Worm (Caenorhabditis elegans) whole organism, L1 larva: ENCODE data around the gene fipr-18.
A peak's percentile ranks its signal among the peaks of the same experiment; 100 is the strongest.

Experiments used
- C04F5.9 ChIP-seq: sonication (generic microtip); optimal IDR thresholded peaks from 2 replicates; lab custom pipeline; 2016; ENCODE audit warnings: missing genetic modification characterization, missing compliant biosample characterization
- C16A3.4 ChIP-seq: fragments of 150-350 bp; optimal IDR thresholded peaks from 2 replicates; lab custom pipeline; 2014; ENCODE audit warnings: missing biosample characterization, missing genetic modification characterization
- F16B12.6 ChIP-seq: fragments of 150-350 bp; optimal IDR thresholded peaks from 2 replicates; lab custom pipeline; 2014; ENCODE audit warnings: missing biosample characterization, missing genetic modification characterization
- ama-1 ChIP-seq: fragments of 150-350 bp; optimal IDR thresholded peaks from 2 replicates; lab custom pipeline; 2014
- blmp-1 ChIP-seq: fragments of 150-350 bp; optimal IDR thresholded peaks from 2 replicates; lab custom pipeline; 2014; ENCODE audit warnings: missing biosample characterization, missing genetic modification characterization
- ceh-8 ChIP-seq: fragments of 200-800 bp; sonication (Bioruptor generic); optimal IDR thresholded peaks from 2 replicates; lab custom pipeline; 2018; ENCODE audit warnings: mild to moderate bottlenecking, missing genetic modification characterization, moderate library complexity, missing compliant biosample characterization
- ceh-82 ChIP-seq, 3 experiments: fragments of 150-350 bp in 1 of 3; sonication (generic microtip) in 2 of 3; optimal IDR thresholded peaks; 2 replicates each; lab custom pipeline; 2014 to 2017; ENCODE audit warnings: missing biosample characterization in 3 of 3, missing genetic modification characterization in 3 of 3
- ceh-88 ChIP-seq: fragments of 200-800 bp; sonication (Bioruptor generic); IDR thresholded peaks from 2 replicates; pipeline ENCODE4 v1.3.6; 2022; ENCODE audit warnings: missing genetic modification characterization, missing compliant biosample characterization
- dpl-1 ChIP-seq, 3 experiments: fragments of 150-350 bp in 2 of 3; sonication (generic microtip) in 1 of 3; optimal IDR thresholded peaks; 2 replicates each; lab custom pipeline; 2014 to 2017; ENCODE audit warnings: missing biosample characterization in 3 of 3, missing genetic modification characterization in 3 of 3, missing genetic modification reagents in 3 of 3
- efl-1 ChIP-seq, 4 experiments: fragments of 150-350 bp; optimal IDR thresholded peaks in 3 of 4; peaks in 1 of 4; 1 replicate in 1 of 4; 2 replicates in 3 of 4; lab custom pipeline; 2014; ENCODE audit warnings: missing biosample characterization in 2 of 4, missing genetic modification characterization in 2 of 4, missing genetic modification reagents in 2 of 4
- efl-3 ChIP-seq: fragments of 200-800 bp; sonication (Bioruptor generic); optimal IDR thresholded peaks from 2 replicates; lab custom pipeline; 2018; ENCODE audit warnings: mild to moderate bottlenecking, missing genetic modification characterization, missing compliant biosample characterization
- egl-27 ChIP-seq, 2 experiments: fragments of 150-350 bp in 1 of 2; sonication (generic microtip); optimal IDR thresholded peaks; 3 replicates each; lab custom pipeline; 2017 to 2018; ENCODE audit warnings: missing biosample characterization in 2 of 2, missing genetic modification characterization in 2 of 2, missing genetic modification reagents in 2 of 2
- elt-2 ChIP-seq: sonication (generic microtip); optimal IDR thresholded peaks from 2 replicates; lab custom pipeline; 2016; ENCODE audit warnings: missing genetic modification characterization, mild to moderate bottlenecking, inconsistent platforms, missing compliant biosample characterization, missing genetic modification reagents
- elt-3 ChIP-seq, 6 experiments: fragments of 150-350 bp in 1 of 6; sonication (generic microtip); optimal IDR thresholded peaks; 2 replicates each; lab custom pipeline; 2017 to 2018; ENCODE audit warnings: missing biosample characterization in 6 of 6, missing genetic modification characterization in 6 of 6, inconsistent platforms in 1 of 6
- fkh-10 ChIP-seq: sonication (generic microtip); optimal IDR thresholded peaks from 2 replicates; lab custom pipeline; 2017; ENCODE audit warnings: missing biosample characterization, missing genetic modification reagents, missing genetic modification characterization
- fkh-8 ChIP-seq: sonication (generic microtip); optimal IDR thresholded peaks from 2 replicates; lab custom pipeline; 2016; ENCODE audit warnings: mild to moderate bottlenecking, missing genetic modification characterization, missing compliant biosample characterization
- fos-1 ChIP-seq: fragments of 150-350 bp; optimal IDR thresholded peaks from 2 replicates; lab custom pipeline; 2014; ENCODE audit warnings: missing biosample characterization, missing genetic modification characterization
- grh-1 ChIP-seq: fragments of 200-800 bp; sonication (Bioruptor generic); IDR thresholded peaks from 2 replicates; pipeline ENCODE4 v1.3.6; 2022; ENCODE audit warnings: missing genetic modification reagents, missing genetic modification characterization, missing compliant biosample characterization
- hlh-4 ChIP-seq: sonication (generic microtip); optimal IDR thresholded peaks from 2 replicates; lab custom pipeline; 2016; ENCODE audit warnings: mild to moderate bottlenecking, missing genetic modification characterization, missing compliant biosample characterization
- lin-13 ChIP-seq: fragments of 150-350 bp; optimal IDR thresholded peaks from 2 replicates; lab custom pipeline; 2014; ENCODE audit warnings: missing biosample characterization, missing genetic modification reagents, missing genetic modification characterization
- lin-14 ChIP-seq: fragments of 200-800 bp; sonication (Bioruptor generic); optimal IDR thresholded peaks from 2 replicates; lab custom pipeline; 2018; ENCODE audit warnings: mild to moderate bottlenecking, missing genetic modification characterization, moderate library complexity, missing compliant biosample characterization
- lin-15B ChIP-seq: fragments of 150-350 bp; sonication (generic microtip); optimal IDR thresholded peaks from 3 replicates; lab custom pipeline; 2014; ENCODE audit warnings: missing biosample characterization, missing genetic modification characterization
- lin-35 ChIP-seq, 2 experiments: fragments of 150-350 bp; optimal IDR thresholded peaks; 2 replicates each; lab custom pipeline; 2014; ENCODE audit warnings: missing biosample characterization in 2 of 2, missing genetic modification characterization in 2 of 2, missing genetic modification reagents in 2 of 2
- lin-39 ChIP-seq: fragments of 150-350 bp; optimal IDR thresholded peaks from 2 replicates; lab custom pipeline; 2014; ENCODE audit warnings: missing biosample characterization, missing genetic modification reagents, missing genetic modification characterization
- lsy-2 ChIP-seq, 2 experiments: fragments of 150-350 bp; optimal IDR thresholded peaks; 2 replicates each; lab custom pipeline; 2014; ENCODE audit warnings: missing biosample characterization in 2 of 2, missing genetic modification characterization in 2 of 2
- mdl-1 ChIP-seq, 2 experiments: fragments of 150-350 bp; optimal IDR thresholded peaks; 2 replicates each; lab custom pipeline; 2014 to 2017; ENCODE audit warnings: missing biosample characterization in 2 of 2, missing genetic modification characterization in 2 of 2, inconsistent platforms in 1 of 2
- mep-1 ChIP-seq: fragments of 150-350 bp; optimal IDR thresholded peaks from 2 replicates; lab custom pipeline; 2014; ENCODE audit warnings: missing biosample characterization, missing genetic modification characterization
- nhr-19 ChIP-seq: fragments of 200-800 bp; sonication (Bioruptor generic); conservative IDR thresholded peaks from 2 replicates; pipeline ENCODE4 v1.3.6; 2022; ENCODE audit warnings: missing genetic modification characterization, missing compliant biosample characterization
- nhr-20 ChIP-seq: sonication (generic microtip); optimal IDR thresholded peaks from 2 replicates; lab custom pipeline; 2016; ENCODE audit warnings: mild to moderate bottlenecking, missing genetic modification characterization, missing compliant biosample characterization
- nhr-237 ChIP-seq: fragments of 150-350 bp; optimal IDR thresholded peaks from 2 replicates; lab custom pipeline; 2014; ENCODE audit warnings: missing biosample characterization, missing genetic modification characterization
- nhr-47 ChIP-seq: sonication (generic microtip); optimal IDR thresholded peaks from 2 replicates; lab custom pipeline; 2016; ENCODE audit warnings: mild to moderate bottlenecking, missing genetic modification characterization, moderate library complexity, missing compliant biosample characterization
- nhr-71 ChIP-seq: sonication (generic microtip); optimal IDR thresholded peaks from 2 replicates; lab custom pipeline; 2016; ENCODE audit warnings: mild to moderate bottlenecking, missing genetic modification characterization, moderate library complexity, missing compliant biosample characterization
- nhr-77 ChIP-seq: fragments of 150-350 bp; optimal IDR thresholded peaks from 2 replicates; lab custom pipeline; 2014; ENCODE audit warnings: missing biosample characterization, missing genetic modification characterization
- nhr-85 ChIP-seq: sonication (generic microtip); peaks from one replicate; lab custom pipeline; 2016; ENCODE audit warnings: missing genetic modification characterization, inconsistent platforms, missing compliant biosample characterization
- nhr-90 ChIP-seq: sonication (generic microtip); optimal IDR thresholded peaks from 2 replicates; lab custom pipeline; 2016; ENCODE audit warnings: mild to moderate bottlenecking, missing genetic modification characterization, missing compliant biosample characterization; ENCODE audit not compliant: poor library complexity
- pag-3 ChIP-seq: sonication (generic microtip); optimal IDR thresholded peaks from 2 replicates; lab custom pipeline; 2017; ENCODE audit warnings: missing genetic modification characterization, mild to moderate bottlenecking, missing compliant biosample characterization, antibody characterized with exemption, borderline replicate concordance; ENCODE audit not compliant: insufficient read depth
- pax-3 ChIP-seq: fragments of 200-800 bp; sonication (Bioruptor generic); optimal IDR thresholded peaks from 2 replicates; lab custom pipeline; 2018; ENCODE audit warnings: mild to moderate bottlenecking, missing genetic modification characterization, moderate library complexity, missing compliant biosample characterization
- rnt-1 ChIP-seq: sonication (generic microtip); optimal IDR thresholded peaks from 2 replicates; lab custom pipeline; 2016; ENCODE audit warnings: mild to moderate bottlenecking, missing genetic modification characterization, moderate library complexity, missing compliant biosample characterization
- skn-1 ChIP-seq: fragments of 150-350 bp; optimal IDR thresholded peaks from 2 replicates; lab custom pipeline; 2014; ENCODE audit warnings: missing biosample characterization, missing genetic modification characterization
- snu-23 ChIP-seq: sonication (generic microtip); optimal IDR thresholded peaks from 2 replicates; lab custom pipeline; 2016; ENCODE audit warnings: missing genetic modification characterization, missing compliant biosample characterization
- sup-37 ChIP-seq: fragments of 200-800 bp; sonication (Bioruptor generic); optimal IDR thresholded peaks from 2 replicates; lab custom pipeline; 2018; ENCODE audit warnings: mild to moderate bottlenecking, missing genetic modification characterization, missing compliant biosample characterization
- swsn-7 ChIP-seq: sonication (generic microtip); optimal IDR thresholded peaks from 2 replicates; lab custom pipeline; 2016; ENCODE audit warnings: missing genetic modification characterization, missing compliant biosample characterization
- tbx-2 ChIP-seq: sonication (generic microtip); optimal IDR thresholded peaks from 2 replicates; lab custom pipeline; 2016; ENCODE audit warnings: missing genetic modification characterization, missing compliant biosample characterization
- unc-130 ChIP-seq: fragments of 150-350 bp; optimal IDR thresholded peaks from 2 replicates; lab custom pipeline; 2017; ENCODE audit warnings: missing biosample characterization, missing genetic modification characterization, inconsistent platforms
- unc-62 ChIP-seq: fragments of 150-350 bp; optimal IDR thresholded peaks from 2 replicates; lab custom pipeline; 2014; ENCODE audit warnings: missing biosample characterization, missing genetic modification reagents, missing genetic modification characterization
- unc-98 ChIP-seq: fragments of 200-800 bp; sonication (Bioruptor generic); IDR thresholded peaks from 2 replicates; pipeline ENCODE4 v1.3.6; 2022; ENCODE audit warnings: missing genetic modification characterization, missing compliant biosample characterization
- vab-15 ChIP-seq: sonication (generic microtip); optimal IDR thresholded peaks from 2 replicates; lab custom pipeline; 2017; ENCODE audit warnings: missing genotype, mild to moderate bottlenecking, missing genetic modification characterization, missing compliant biosample characterization
- xbp-1 ChIP-seq: sonication (generic microtip); optimal IDR thresholded peaks from 2 replicates; lab custom pipeline; 2016; ENCODE audit warnings: missing genetic modification characterization, missing compliant biosample characterization

The fipr-18 gene

ce11 chrIII:7463438-7464008, 4.4 kb downstream of the fipr-18 start, which contains the start of gene H14A12.3 (continued):
- TF ChIP-seq nhr-237 (tag; lab: Kevin White, UChicago) (no peak), ceh-82 (tag; optimal IDR thresholded peaks at IDR 0.05; lab: Kevin White, UChicago) (no peak), efl-3 (GFP tag; lab: Kevin White, UChicago) (no peak), sup-37 (GFP tag; lab: Kevin White, UChicago) (no peak), snu-23 (GFP tag; lab: Kevin White, UChicago) (peak; percentile 9), skn-1 (tag; lab: Kevin White, UChicago) (peak; percentile 28), elt-3 (tag; optimal IDR thresholded peaks at IDR 0.05; lab: Kevin White, UChicago) (no peak), pax-3 (tag; lab: Kevin White, UChicago) (no peak), lin-35 (GFP tag; optimal IDR thresholded peaks at IDR 0.05; lab: Kevin White, UChicago) (peak in 1 of 2 experiments; percentile 37), dpl-1 (GFP tag; optimal IDR thresholded peaks at IDR 0.05; lab: Kevin White, UChicago) (peak in 2 of 3 experiments; percentile 3 to 28), efl-1 (optimal IDR thresholded peaks at IDR 0.05; lab: Kevin White, UChicago) (peak; percentile 24 to 29), efl-1 (GFP tag; optimal IDR thresholded peaks at IDR 0.05 in 1 of 2; lab: Kevin White, UChicago) (peak in 1 of 2 experiments; percentile 14), pag-3 (tag; lab: Kevin White, UChicago) (no peak), unc-62 (GFP tag; lab: Kevin White, UChicago) (no peak)

ce11 chrIII:7465347-7465746, 6.2 kb downstream of the fipr-18 start, which contains the start of gene fum-1:
fum-1 (plus strand) TSS chrIII:7465605.
- TF ChIP-seq ceh-82 (tag; optimal IDR thresholded peaks at IDR 0.05; lab: Kevin White, UChicago) (peak in 2 of 3 experiments; percentile 20 to 24), hlh-4 (tag; lab: Kevin White, UChicago) (no peak), fkh-8 (peak; percentile 13), dpl-1 (GFP tag; optimal IDR thresholded peaks at IDR 0.05; lab: Kevin White, UChicago) (peak; percentile 14 to 47 (median 31)), lin-14 (GFP tag; lab: Kevin White, UChicago) (peak; percentile 84), elt-2 (tag; lab: Kevin White, UChicago) (peak; percentile 10), C04F5.9 (tag; lab: Kevin White, UChicago) (no peak), mep-1 (tag; lab: Kevin White, UChicago) (peak; percentile 62), fkh-10 (GFP tag; lab: Kevin White, UChicago) (no peak), nhr-90 (tag; lab: Kevin White, UChicago) (peak; percentile 47), vab-15 (tag; lab: Kevin White, UChicago) (no peak), nhr-77 (peak; percentile 53), nhr-71 (peak; percentile 64), rnt-1 (peak; percentile 48), lin-39 (peak; percentile 8), lin-13 (GFP tag; lab: Kevin White, UChicago) (peak; percentile 9), F16B12.6 (tag; lab: Kevin White, UChicago) (peak; percentile 14), unc-98 (no peak), tbx-2 (tag; lab: Kevin White, UChicago) (peak; percentile 32), grh-1 (peak; percentile 74), lin-15B (tag; lab: Kevin White, UChicago) (no peak), snu-23 (GFP tag; lab: Kevin White, UChicago) (peak; percentile 65), swsn-7 (peak; percentile 7), nhr-85 (peak; percentile 91), lin-35 (GFP tag; optimal IDR thresholded peaks at IDR 0.05; lab: Kevin White, UChicago) (peak; percentile 28 to 69), nhr-47 (tag; lab: Kevin White, UChicago) (peak; percentile 61), unc-130 (no peak), fos-1 (peak; percentile 7), mdl-1 (tag; optimal IDR thresholded peaks at IDR 0.05; lab: Kevin White, UChicago) (peak in 1 of 2 experiments; percentile 77), ceh-88 (no peak), nhr-19 (peak; percentile 37), ama-1 (lab: Kevin White, UChicago) (peak; percentile 41), nhr-20 (tag; lab: Kevin White, UChicago) (peak; percentile 56), C16A3.4 (tag; lab: Kevin White, UChicago) (peak; percentile 48), egl-27 (tag; optimal IDR thresholded peaks at IDR 0.05; lab: Kevin White, UChicago) (no peak), lsy-2 (tag; optimal IDR thresholded peaks at IDR 0.05; lab: Kevin White, UChicago) (peak; percentile 36 to 67), blmp-1 (tag; lab: Kevin White, UChicago) (peak; percentile 46), ceh-8 (no peak), xbp-1 (tag; lab: Kevin White, UChicago) (peak; percentile 42), efl-1 (optimal IDR thresholded peaks at IDR 0.05; lab: Kevin White, UChicago) (peak; percentile 61 to 69), efl-1 (GFP tag; optimal IDR thresholded peaks at IDR 0.05 in 1 of 2; lab: Kevin White, UChicago) (peak; percentile 48 to 80)
